Fruit fly (Drosophila melanogaster) whole organism, embryonic: ENCODE data around the gene CG11596.

Source experiments
- Atf-2 ChIP-seq: fragments of 200-800 bp; sonication (Bioruptor generic); optimal IDR thresholded peaks from 2 replicates; lab custom pipeline; 2016; ENCODE audit warnings: missing biosample characterization, missing genetic modification characterization
- Atf3 ChIP-seq: fragments of 200-800 bp; sonication (Bioruptor generic); optimal IDR thresholded peaks from 3 replicates; lab custom pipeline; 2016; ENCODE audit warnings: missing biosample characterization, missing genetic modification characterization
- B-H1 ChIP-seq: fragments of 200-800 bp; sonication (Bioruptor generic); IDR thresholded peaks from 3 replicates; pipeline ENCODE4 v1.3.6; 2022; ENCODE audit warnings: missing biosample characterization, missing genetic modification characterization
- CG1024 ChIP-seq: fragments of 200-800 bp; sonication (Bioruptor generic); IDR thresholded peaks from 2 replicates; pipeline ENCODE4 v1.3.6; 2022; ENCODE audit warnings: missing biosample characterization, missing genetic modification characterization
- CG10366 ChIP-seq: fragments of 200-800 bp; sonication (Bioruptor generic); IDR thresholded peaks from 2 replicates; pipeline ENCODE4 v1.3.6; 2022; ENCODE audit warnings: missing biosample characterization, missing genetic modification characterization
- CG10979 ChIP-seq: fragments of 200-800 bp; sonication (Bioruptor generic); optimal IDR thresholded peaks from 2 replicates; lab custom pipeline; 2018; ENCODE audit warnings: missing biosample characterization, mild to moderate bottlenecking, missing genetic modification characterization, moderate library complexity
- CG13424 ChIP-seq: fragments of 200-800 bp; sonication (Bioruptor generic); optimal IDR thresholded peaks from 2 replicates; lab custom pipeline; 2019; ENCODE audit warnings: missing biosample characterization, mild to moderate bottlenecking, missing genetic modification characterization, moderate library complexity
- CG13624 ChIP-seq: fragments of 200-800 bp; sonication (Bioruptor generic); optimal IDR thresholded peaks from 2 replicates; lab custom pipeline; 2016; ENCODE audit warnings: missing biosample characterization, missing genetic modification characterization
- CG14965 ChIP-seq: fragments of 200-800 bp; sonication (Bioruptor generic); optimal IDR thresholded peaks from 2 replicates; lab custom pipeline; 2016; ENCODE audit warnings: missing biosample characterization, missing genetic modification characterization, borderline replicate concordance
- CG15601 ChIP-seq: fragments of 200-800 bp; sonication (Bioruptor generic); optimal IDR thresholded peaks from 3 replicates; lab custom pipeline; 2019; ENCODE audit warnings: missing biosample characterization, mild to moderate bottlenecking, missing genetic modification characterization, moderate library complexity
- CG1603 ChIP-seq: fragments of 200-800 bp; sonication (Bioruptor generic); optimal IDR thresholded peaks from 2 replicates; lab custom pipeline; 2019; ENCODE audit warnings: missing biosample characterization, mild to moderate bottlenecking, missing genetic modification characterization, moderate library complexity
- CG16815 ChIP-seq: fragments of 200-800 bp; sonication (Bioruptor generic); optimal IDR thresholded peaks from 3 replicates; lab custom pipeline; 2017; ENCODE audit warnings: missing biosample characterization, mild to moderate bottlenecking, missing genetic modification characterization
- CG2889 ChIP-seq: fragments of 200-800 bp; sonication (Bioruptor generic); IDR thresholded peaks from 3 replicates; pipeline ENCODE4 v1.3.6; 2022; ENCODE audit warnings: missing biosample characterization, missing genetic modification characterization
- CG30020 ChIP-seq: fragments of 200-800 bp; optimal IDR thresholded peaks from 2 replicates; lab custom pipeline; 2019; ENCODE audit warnings: missing biosample characterization, mild to moderate bottlenecking, missing genetic modification characterization, moderate library complexity
- CG31224 ChIP-seq: fragments of 200-800 bp; sonication (Bioruptor generic); IDR thresholded peaks from 2 replicates; pipeline ENCODE4 v1.3.6; 2022; ENCODE audit warnings: missing biosample characterization, missing genetic modification characterization
- CG3163 ChIP-seq: fragments of 200-800 bp; sonication (Bioruptor generic); optimal IDR thresholded peaks from 3 replicates; lab custom pipeline; 2016; ENCODE audit warnings: missing biosample characterization, missing genetic modification characterization
- CG33213 ChIP-seq: fragments of 200-800 bp; sonication (Bioruptor generic); optimal IDR thresholded peaks from 3 replicates; lab custom pipeline; 2016; ENCODE audit warnings: missing biosample characterization, missing genetic modification characterization
- CG7372 ChIP-seq: fragments of 200-800 bp; sonication (Bioruptor generic); IDR thresholded peaks from 2 replicates; pipeline ENCODE4 v1.3.6; 2022; ENCODE audit warnings: missing biosample characterization, missing genetic modification characterization
- CG8388 ChIP-seq: fragments of 200-800 bp; sonication (Bioruptor generic); optimal IDR thresholded peaks from 2 replicates; lab custom pipeline; 2019; ENCODE audit warnings: missing biosample characterization, mild to moderate bottlenecking, missing genetic modification characterization, moderate library complexity
- CG9727 ChIP-seq: fragments of 200-800 bp; sonication (Bioruptor generic); optimal IDR thresholded peaks from 3 replicates; lab custom pipeline; 2017; ENCODE audit warnings: missing biosample characterization, mild to moderate bottlenecking, missing genetic modification characterization
- CG9797 ChIP-seq: fragments of 200-800 bp; sonication (Bioruptor generic); optimal IDR thresholded peaks from 3 replicates; lab custom pipeline; 2018; ENCODE audit warnings: missing biosample characterization, mild to moderate bottlenecking, missing genetic modification characterization
- CG9932 ChIP-seq: fragments of 200-800 bp; sonication (Bioruptor generic); IDR thresholded peaks from 2 replicates; pipeline ENCODE4 v1.3.6; 2022; ENCODE audit warnings: missing biosample characterization, missing genetic modification characterization
- Gug ChIP-seq: fragments of 200-800 bp; sonication (Bioruptor generic); IDR thresholded peaks from 4 replicates; pipeline ENCODE4 v1.3.6; 2022; ENCODE audit warnings: missing biosample characterization, missing genetic modification characterization
- Hand ChIP-seq: fragments of 200-800 bp; sonication (Bioruptor generic); optimal IDR thresholded peaks from 2 replicates; lab custom pipeline; 2017; ENCODE audit warnings: mild to moderate bottlenecking, missing biosample characterization, missing genetic modification reagents, missing genetic modification characterization
- Hey ChIP-seq: fragments of 200-800 bp; sonication (Bioruptor generic); optimal IDR thresholded peaks from 3 replicates; lab custom pipeline; 2018; ENCODE audit warnings: missing biosample characterization, mild to moderate bottlenecking, missing genetic modification characterization
- NFAT ChIP-seq: fragments of 200-800 bp; sonication (Bioruptor generic); IDR thresholded peaks from 2 replicates; pipeline ENCODE4 v1.3.6; 2022; ENCODE audit warnings: missing biosample characterization, missing genetic modification characterization
- Neu2 ChIP-seq: fragments of 200-800 bp; sonication (Bioruptor generic); optimal IDR thresholded peaks from 3 replicates; lab custom pipeline; 2016; ENCODE audit warnings: missing biosample characterization, missing genetic modification characterization, borderline replicate concordance
- Oli ChIP-seq: fragments of 200-800 bp; sonication (Bioruptor generic); optimal IDR thresholded peaks from 2 replicates; lab custom pipeline; 2018; ENCODE audit warnings: missing biosample characterization, mild to moderate bottlenecking, missing genetic modification characterization, moderate library complexity
- Sin3A ChIP-seq: fragments of >200 bp; optimal IDR thresholded peaks from 2 replicates; lab custom pipeline; 2018
- Sry-δ ChIP-seq: fragments of 200-800 bp; sonication (Bioruptor generic); optimal IDR thresholded peaks from 2 replicates; lab custom pipeline; 2016; ENCODE audit warnings: missing biosample characterization, missing genetic modification characterization
- abd-A ChIP-seq: fragments of 200-800 bp; sonication (Bioruptor generic); optimal IDR thresholded peaks from 3 replicates; lab custom pipeline; 2019; ENCODE audit warnings: missing biosample characterization, mild to moderate bottlenecking, missing genetic modification characterization, moderate library complexity
- ac ChIP-seq: fragments of 200-800 bp; sonication (Bioruptor generic); optimal IDR thresholded peaks from 3 replicates; lab custom pipeline; 2017; ENCODE audit warnings: missing biosample characterization, mild to moderate bottlenecking, missing genetic modification characterization
- bcd ChIP-seq: fragments of 200-800 bp; sonication (Bioruptor generic); optimal IDR thresholded peaks from 2 replicates; lab custom pipeline; 2017; ENCODE audit warnings: missing biosample characterization, mild to moderate bottlenecking, missing genetic modification characterization
- caup ChIP-seq: fragments of 200-800 bp; sonication (Bioruptor generic); optimal IDR thresholded peaks from 3 replicates; lab custom pipeline; 2017; ENCODE audit warnings: missing biosample characterization, mild to moderate bottlenecking, missing genetic modification characterization, moderate library complexity; ENCODE audit not compliant: severe bottlenecking
- chm ChIP-seq: fragments of 200-800 bp; sonication (Bioruptor generic); IDR thresholded peaks from 2 replicates; pipeline ENCODE4 v1.3.6; 2022; ENCODE audit warnings: missing biosample characterization, missing genetic modification characterization
- crc ChIP-seq: fragments of 200-800 bp; sonication (Bioruptor generic); optimal IDR thresholded peaks from 2 replicates; lab custom pipeline; 2016; ENCODE audit warnings: missing biosample characterization, missing genetic modification characterization
- dati ChIP-seq: fragments of 200-800 bp; sonication (Bioruptor generic); IDR thresholded peaks from 2 replicates; pipeline ENCODE4 v1.3.6; 2022; ENCODE audit warnings: missing biosample characterization, missing genetic modification characterization
- ems ChIP-seq: fragments of 200-800 bp; sonication (Bioruptor generic); optimal IDR thresholded peaks from 3 replicates; lab custom pipeline; 2016; ENCODE audit warnings: missing biosample characterization, missing genetic modification characterization
- fru ChIP-seq: fragments of >200 bp; optimal IDR thresholded peaks from 2 replicates; lab custom pipeline; 2017
- ftz-f1 ChIP-seq: fragments of 200-800 bp; sonication (Bioruptor generic); optimal IDR thresholded peaks from 2 replicates; lab custom pipeline; 2016; ENCODE audit warnings: missing biosample characterization, missing genetic modification characterization
- grau ChIP-seq: fragments of 200-800 bp; optimal IDR thresholded peaks from 3 replicates; lab custom pipeline; 2019; ENCODE audit warnings: missing biosample characterization, mild to moderate bottlenecking, missing genetic modification characterization, moderate library complexity
- jing ChIP-seq: fragments of 200-800 bp; sonication (Bioruptor generic); optimal IDR thresholded peaks from 2 replicates; lab custom pipeline; 2018; ENCODE audit warnings: missing biosample characterization, mild to moderate bottlenecking, missing genetic modification characterization
- kah ChIP-seq: fragments of 200-800 bp; sonication (Bioruptor generic); optimal IDR thresholded peaks from 2 replicates; lab custom pipeline; 2018; ENCODE audit warnings: missing biosample characterization, mild to moderate bottlenecking, missing genetic modification characterization
- klu ChIP-seq: fragments of 200-800 bp; sonication (Bioruptor generic); IDR thresholded peaks from 2 replicates; pipeline ENCODE4 v1.3.6; 2022; ENCODE audit warnings: missing biosample characterization, missing genetic modification characterization
- lilli ChIP-seq: fragments of 200-800 bp; sonication (Bioruptor generic); optimal IDR thresholded peaks from 3 replicates; lab custom pipeline; 2016; ENCODE audit warnings: missing biosample characterization, missing genetic modification characterization
- prd ChIP-seq, 3 experiments: fragments of >200 bp in 2 of 3; fragments of 200-800 bp in 1 of 3; sonication (Bioruptor generic) in 1 of 3; optimal IDR thresholded peaks in 2 of 3; IDR thresholded peaks in 1 of 3; 2 replicates in 2 of 3; 3 replicates in 1 of 3; pipeline versions ENCODE4 v1.3.6 to Lab custom; 2017 to 2022; ENCODE audit warnings: missing biosample characterization in 1 of 3, missing genetic modification characterization in 1 of 3
- run ChIP-seq: fragments of 200-800 bp; sonication (Bioruptor generic); optimal IDR thresholded peaks from 3 replicates; lab custom pipeline; 2018; ENCODE audit warnings: missing biosample characterization, mild to moderate bottlenecking, missing genetic modification characterization
- seq ChIP-seq: fragments of 200-800 bp; sonication (Bioruptor generic); IDR thresholded peaks from 2 replicates; pipeline ENCODE4 v1.3.6; 2022; ENCODE audit warnings: missing biosample characterization, missing genetic modification characterization
- toy ChIP-seq: fragments of 200-800 bp; sonication (Bioruptor generic); IDR thresholded peaks from 2 replicates; pipeline ENCODE4 v1.3.6; 2022; ENCODE audit warnings: missing biosample characterization, missing genetic modification characterization
- unpg ChIP-seq: fragments of 200-800 bp; sonication (Bioruptor generic); optimal IDR thresholded peaks from 3 replicates; lab custom pipeline; 2018; ENCODE audit warnings: missing biosample characterization, mild to moderate bottlenecking, missing genetic modification characterization, moderate library complexity
- zfh1 ChIP-seq: fragments of 200-800 bp; sonication (Bioruptor generic); IDR thresholded peaks from 3 replicates; pipeline ENCODE4 v1.3.6; 2022; ENCODE audit warnings: missing biosample characterization, missing genetic modification characterization

CG11596 gene

dm6 chrX:1952898-1953297 is 25.4 kb downstream of the CG11596 start (continued):
- TF ChIP-seq fru (lab: Kevin White, UChicago) (no peak), CG16815 (GFP tag; lab: Kevin White, UChicago) (peak; percentile 62), Hand (GFP tag; lab: Kevin White, UChicago) (no peak), CG2889 (GFP tag; lab: Robert Waterston, UW) (no peak), B-H1 (no peak), unpg (no peak), CG1603 (tag; lab: Kevin White, UChicago) (peak; percentile 72), dati (GFP tag; lab: Robert Waterston, UW) (0 out of 2 replicates have a peak, but pooled peaks have one; percentile 11), lilli (GFP tag; lab: Kevin White, UChicago) (peak; percentile 64), CG3163 (GFP tag; lab: Kevin White, UChicago) (peak; percentile 77), CG10366 (GFP tag; lab: Robert Waterston, UW) (peak; percentile 54; the same call in 1 of the 2 replicates), CG10979 (peak; percentile 80), ems (GFP tag; lab: Kevin White, UChicago) (no peak), Atf-2 (GFP tag; lab: Kevin White, UChicago) (peak; percentile 58), CG8388 (no peak), CG9797 (peak; percentile 6), CG30020 (tag; lab: Kevin White, UChicago) (no peak), prd (optimal IDR thresholded peaks at IDR 0.05; lab: Kevin White, UChicago) (no peak), prd (GFP tag; IDR thresholded peaks at IDR 0.05; lab: Robert Waterston, UW) (peak; percentile 85), abd-A (tag; lab: Kevin White, UChicago) (peak; percentile 28), CG1024 (GFP tag; lab: Robert Waterston, UW) (peak; percentile 47; the same call in 1 of the 2 replicates), ftz-f1 (peak; percentile 61), seq (no peak), run (tag; lab: Kevin White, UChicago) (no peak), Gug (GFP tag; lab: Robert Waterston, UW) (peak; percentile 92), ac (no peak), Atf3 (GFP tag; lab: Kevin White, UChicago) (peak; percentile 39), crc (no peak), klu (peak; percentile 53; the same call in 1 of the 2 replicates), CG33213 (GFP tag; lab: Kevin White, UChicago) (peak; percentile 82), bcd (GFP tag; lab: Kevin White, UChicago) (peak; percentile 67), CG13624 (GFP tag; lab: Kevin White, UChicago) (peak; percentile 65), CG31224 (GFP tag; lab: Robert Waterston, UW) (no peak), CG7372 (GFP tag; lab: Robert Waterston, UW) (peak; percentile 32; the same call in 1 of the 2 replicates), caup (GFP tag; lab: Kevin White, UChicago) (peak; percentile 46), CG13424 (tag; lab: Kevin White, UChicago) (peak; percentile 38), CG15601 (peak; percentile 3), Sin3A (lab: Kevin White, UChicago) (no peak), toy (GFP tag; lab: Robert Waterston, UW) (no peak), CG9727 (GFP tag; lab: Kevin White, UChicago) (peak; percentile 34), Neu2 (GFP tag; lab: Kevin White, UChicago) (no peak), CG9932 (peak; percentile 93), kah (GFP tag; lab: Kevin White, UChicago) (no peak), Hey (tag; lab: Kevin White, UChicago) (no peak), Oli (tag; lab: Kevin White, UChicago) (no peak), chm (GFP tag; lab: Robert Waterston, UW) (peak; percentile 66; the same call in 1 of the 2 replicates), NFAT (GFP tag; lab: Robert Waterston, UW) (peak; percentile 93), Sry-δ (GFP tag; lab: Kevin White, UChicago) (peak; percentile 66), CG14965 (GFP tag; lab: Kevin White, UChicago) (peak; percentile 39), grau (tag; lab: Kevin White, UChicago) (peak; percentile 54), zfh1 (peak; percentile 86), jing (GFP tag; lab: Kevin White, UChicago) (no peak)
